Worm (Caenorhabditis elegans) whole organism, mixed stage, embryonic: Measurements from ENCODE around the gene Y45G12B.2.

Source experiments
- elt-1 ChIP-seq: sonication (generic microtip); optimal IDR thresholded peaks from 2 replicates; lab custom pipeline; 2017; ENCODE audit warnings: missing genetic modification characterization, mild to moderate bottlenecking, missing compliant biosample characterization, antibody characterized with exemption, moderate library complexity, borderline replicate concordance; ENCODE audit not compliant: insufficient read depth
- elt-3 ChIP-seq: fragments of 150-350 bp; optimal IDR thresholded peaks from 2 replicates; lab custom pipeline; 2014; ENCODE audit warnings: missing biosample characterization, missing genetic modification characterization
- ham-2 ChIP-seq: fragments of 200-800 bp; sonication (Bioruptor generic); optimal IDR thresholded peaks from 2 replicates; lab custom pipeline; 2018; ENCODE audit warnings: mild to moderate bottlenecking, missing genetic modification characterization, missing compliant biosample characterization
- hlh-1 ChIP-seq: fragments of 150-350 bp; optimal IDR thresholded peaks from 2 replicates; lab custom pipeline; 2014; ENCODE audit warnings: missing biosample characterization, missing genetic modification reagents, missing genetic modification characterization
- lin-13 ChIP-seq: fragments of 150-350 bp; optimal IDR thresholded peaks from 2 replicates; lab custom pipeline; 2014; ENCODE audit warnings: missing biosample characterization, missing genetic modification characterization
- lsy-2 ChIP-seq: fragments of 150-350 bp; optimal IDR thresholded peaks from 2 replicates; lab custom pipeline; 2014; ENCODE audit warnings: missing biosample characterization, missing genetic modification characterization
- nhr-12 ChIP-seq: fragments of 150-350 bp; optimal IDR thresholded peaks from 2 replicates; lab custom pipeline; 2014; ENCODE audit warnings: missing biosample characterization, missing genetic modification characterization
- nhr-28 ChIP-seq: fragments of 150-350 bp; optimal IDR thresholded peaks from 2 replicates; lab custom pipeline; 2014; ENCODE audit warnings: missing biosample characterization, missing genetic modification characterization
- nhr-76 ChIP-seq: sonication (generic microtip); optimal IDR thresholded peaks from 2 replicates; lab custom pipeline; 2017; ENCODE audit warnings: missing biosample characterization, missing genetic modification characterization
- pha-4 ChIP-seq: fragments of 150-350 bp; optimal IDR thresholded peaks from 2 replicates; lab custom pipeline; 2018; ENCODE audit warnings: missing biosample characterization, missing genetic modification reagents, missing genetic modification characterization
- sptf-1 ChIP-seq: sonication (generic microtip); optimal IDR thresholded peaks from 2 replicates; lab custom pipeline; 2017; ENCODE audit warnings: mild to moderate bottlenecking, missing genetic modification characterization, moderate library complexity, missing compliant biosample characterization
- tbx-8 ChIP-seq: fragments of 200-800 bp; sonication (Bioruptor generic); optimal IDR thresholded peaks from 2 replicates; lab custom pipeline; 2018; ENCODE audit warnings: mild to moderate bottlenecking, missing genetic modification characterization, moderate library complexity, missing compliant biosample characterization
- zip-8 ChIP-seq: fragments of 150-350 bp; optimal IDR thresholded peaks from 2 replicates; lab custom pipeline; 2014; ENCODE audit warnings: missing biosample characterization, missing genetic modification characterization

- TF ChIP-seq nhr-12 (tag; lab: Kevin White, UChicago) = no peak
- no peak for TF ChIP-seq lin-13
- no peak for TF ChIP-seq tbx-8 (GFP tag; lab: Kevin White, UChicago)
- no peak for TF ChIP-seq nhr-76 (tag; lab: Kevin White, UChicago)
- no peak for TF ChIP-seq elt-3 (tag; lab: Kevin White, UChicago)
- TF ChIP-seq zip-8 = no peak
- no peak for TF ChIP-seq pha-4 (tag; lab: Kevin White, UChicago)
- TF ChIP-seq sptf-1 (tag; lab: Kevin White, UChicago) = no peak
- no peak for TF ChIP-seq lsy-2 (tag; lab: Kevin White, UChicago)
- no peak for TF ChIP-seq elt-1 (tag; lab: Kevin White, UChicago)
- TF ChIP-seq ham-2 (GFP tag; lab: Kevin White, UChicago) = no peak
- no peak for TF ChIP-seq hlh-1 (tag; lab: Kevin White, UChicago)
- no peak for TF ChIP-seq nhr-28
Observed at ce11 chrV:2646067-2646466, 48.5 kb upstream of the Y45G12B.2 start.
